Worm (Caenorhabditis elegans) whole organism, L3 larva: ENCODE measurements around the gene C30F2.5.
"Not testable (repeated sequence)": the region's sequence is repeated elsewhere in the genome, so short reads cannot be mapped to it uniquely, and the experiment has no call there.

Experiments
- R02D3.7 ChIP-seq: fragments of 150-350 bp; optimal IDR thresholded peaks from 2 replicates; lab custom pipeline; 2014; ENCODE audit warnings: missing biosample characterization, missing genetic modification characterization
- ZK546.5 ChIP-seq: sonication (generic microtip); optimal IDR thresholded peaks from 2 replicates; lab custom pipeline; 2017; ENCODE audit warnings: missing biosample characterization, missing genetic modification characterization
- aly-2 ChIP-seq: fragments of 150-350 bp; optimal IDR thresholded peaks from 2 replicates; lab custom pipeline; 2014; ENCODE audit warnings: missing biosample characterization, missing genetic modification characterization
- ama-1 ChIP-seq: fragments of 150-350 bp; optimal IDR thresholded peaks from 2 replicates; lab custom pipeline; 2018
- ceh-82 ChIP-seq: fragments of 150-350 bp; optimal IDR thresholded peaks from 2 replicates; lab custom pipeline; 2014; ENCODE audit warnings: missing biosample characterization, missing genetic modification characterization
- ceh-9 ChIP-seq: sonication (generic microtip); optimal IDR thresholded peaks from 2 replicates; lab custom pipeline; 2018; ENCODE audit warnings: missing biosample characterization, missing genetic modification characterization
- daf-12 ChIP-seq: fragments of 150-350 bp; optimal IDR thresholded peaks from 2 replicates; lab custom pipeline; 2014; ENCODE audit warnings: missing biosample characterization, missing genetic modification reagents, missing genetic modification characterization
- elt-1 ChIP-seq: fragments of 150-350 bp; optimal IDR thresholded peaks from 2 replicates; lab custom pipeline; 2014; ENCODE audit warnings: missing biosample characterization, missing genetic modification characterization
- elt-3 ChIP-seq, 3 experiments: fragments of 150-350 bp in 1 of 3; sonication (generic microtip) in 2 of 3; optimal IDR thresholded peaks; 2 replicates in 2 of 3; 4 replicates in 1 of 3; lab custom pipeline; 2014 to 2017; ENCODE audit warnings: missing biosample characterization in 3 of 3, missing genetic modification characterization in 3 of 3
- eor-1 ChIP-seq, 2 experiments: fragments of 150-350 bp; optimal IDR thresholded peaks; 2 replicates each; lab custom pipeline; 2014 to 2018; ENCODE audit warnings: missing biosample characterization in 2 of 2, missing genetic modification characterization in 2 of 2
- fkh-10 ChIP-seq: sonication (generic microtip); optimal IDR thresholded peaks from 2 replicates; lab custom pipeline; 2017; ENCODE audit warnings: missing biosample characterization, missing genetic modification reagents, missing genetic modification characterization
- fkh-2 ChIP-seq: fragments of 150-350 bp; optimal IDR thresholded peaks from 2 replicates; lab custom pipeline; 2014; ENCODE audit warnings: missing biosample characterization, missing genetic modification reagents, missing genetic modification characterization
- fos-1 ChIP-seq: fragments of 150-350 bp; optimal IDR thresholded peaks from 2 replicates; lab custom pipeline; 2014; ENCODE audit warnings: missing biosample characterization, missing genetic modification characterization
- hmg-11 ChIP-seq: sonication (generic microtip); optimal IDR thresholded peaks from 2 replicates; lab custom pipeline; 2016; ENCODE audit warnings: missing genetic modification characterization, missing compliant biosample characterization
- lin-39 ChIP-seq: fragments of 150-350 bp; optimal IDR thresholded peaks from 2 replicates; lab custom pipeline; 2018; ENCODE audit warnings: missing biosample characterization, missing genetic modification reagents, missing genetic modification characterization
- lsy-12 ChIP-seq: sonication (generic microtip); optimal IDR thresholded peaks from 2 replicates; lab custom pipeline; 2016; ENCODE audit warnings: mild to moderate bottlenecking, missing genetic modification characterization, missing compliant biosample characterization
- mdl-1 ChIP-seq: fragments of 150-350 bp; optimal IDR thresholded peaks from 2 replicates; lab custom pipeline; 2014; ENCODE audit warnings: missing biosample characterization, missing genetic modification characterization
- mml-1 ChIP-seq: fragments of 150-350 bp; sonication (generic microtip); optimal IDR thresholded peaks from 3 replicates; lab custom pipeline; 2014; ENCODE audit warnings: missing biosample characterization, missing genetic modification characterization
- nfya-1 ChIP-seq: sonication (generic microtip); optimal IDR thresholded peaks from 2 replicates; lab custom pipeline; 2017; ENCODE audit warnings: missing genetic modification characterization, mild to moderate bottlenecking, missing compliant biosample characterization, antibody characterized with exemption, moderate library complexity; ENCODE audit not compliant: insufficient read depth
- nhr-11 ChIP-seq: fragments of 150-350 bp; optimal IDR thresholded peaks from 2 replicates; lab custom pipeline; 2014; ENCODE audit warnings: missing biosample characterization, missing genetic modification characterization
- nhr-12 ChIP-seq: fragments of 150-350 bp; optimal IDR thresholded peaks from 2 replicates; lab custom pipeline; 2014; ENCODE audit warnings: missing biosample characterization, missing genetic modification characterization
- nhr-23 ChIP-seq: fragments of 150-350 bp; optimal IDR thresholded peaks from 2 replicates; lab custom pipeline; 2014; ENCODE audit warnings: missing biosample characterization, missing genetic modification reagents, missing genetic modification characterization
- nhr-76 ChIP-seq: fragments of 150-350 bp; sonication (generic microtip); optimal IDR thresholded peaks from 5 replicates; lab custom pipeline; 2014; ENCODE audit warnings: missing biosample characterization, missing genetic modification characterization
- nhr-77 ChIP-seq: fragments of 150-350 bp; optimal IDR thresholded peaks from 2 replicates; lab custom pipeline; 2014; ENCODE audit warnings: missing biosample characterization, missing genetic modification characterization
- pha-4 ChIP-seq: fragments of 150-350 bp; optimal IDR thresholded peaks from 2 replicates; lab custom pipeline; 2014; ENCODE audit warnings: missing biosample characterization, missing genetic modification reagents, missing genetic modification characterization
- pqm-1 ChIP-seq: fragments of 150-350 bp; optimal IDR thresholded peaks from 2 replicates; lab custom pipeline; 2017; ENCODE audit warnings: missing biosample characterization, missing genetic modification characterization, inconsistent platforms
- sea-2 ChIP-seq: fragments of 150-350 bp; sonication (generic microtip); optimal IDR thresholded peaks from 4 replicates; lab custom pipeline; 2014; ENCODE audit warnings: missing biosample characterization, missing genetic modification reagents, missing genetic modification characterization
- skn-1 ChIP-seq: fragments of 150-350 bp; optimal IDR thresholded peaks from 2 replicates; lab custom pipeline; 2014; ENCODE audit warnings: missing biosample characterization, missing genetic modification characterization
- tbx-2 ChIP-seq: sonication (generic microtip); optimal IDR thresholded peaks from 2 replicates; lab custom pipeline; 2016; ENCODE audit warnings: mild to moderate bottlenecking, missing genetic modification characterization, missing compliant biosample characterization
- unc-39 ChIP-seq: sonication (generic microtip); optimal IDR thresholded peaks from 4 replicates; lab custom pipeline; 2017; ENCODE audit warnings: missing biosample characterization, missing genetic modification characterization
- unc-62 ChIP-seq: fragments of 150-350 bp; sonication (generic microtip); optimal IDR thresholded peaks from 4 replicates; lab custom pipeline; 2014; ENCODE audit warnings: missing biosample characterization, missing genetic modification reagents, missing genetic modification characterization
- zag-1 ChIP-seq: fragments of 150-350 bp; optimal IDR thresholded peaks from 2 replicates; lab custom pipeline; 2014; ENCODE audit warnings: missing biosample characterization, missing genetic modification characterization
- ztf-4 ChIP-seq: fragments of 150-350 bp; optimal IDR thresholded peaks from 2 replicates; lab custom pipeline; 2014; ENCODE audit warnings: missing biosample characterization, missing genetic modification characterization

C30F2.5 gene

ce11 chrX:16056404-16056803 lies 38.1 kb upstream of the C30F2.5 start (continued):
- TF ChIP-seq ZK546.5: peak; percentile 63
- peak; percentile 82 for TF ChIP-seq nhr-76 (tag; lab: Kevin White, UChicago)
- peak in 2 of 3 experiments; percentile 54 to 97 for TF ChIP-seq elt-3 (tag; optimal IDR thresholded peaks at IDR 0.05; lab: Kevin White, UChicago)
- TF ChIP-seq mdl-1 (tag; lab: Kevin White, UChicago): peak; percentile 82
- peak; percentile 98 for TF ChIP-seq ceh-82 (tag; lab: Kevin White, UChicago)
- no peak for TF ChIP-seq unc-39 (tag; lab: Kevin White, UChicago)
- peak; percentile 94 for TF ChIP-seq hmg-11
- peak; percentile 92 for TF ChIP-seq lsy-12 (tag; lab: Kevin White, UChicago)
- TF ChIP-seq lin-39 (tag; lab: Kevin White, UChicago): peak; percentile 99
- peak; percentile 97 for TF ChIP-seq skn-1 (tag; lab: Kevin White, UChicago)
- peak; percentile 98 for TF ChIP-seq pha-4 (tag; lab: Kevin White, UChicago)
- TF ChIP-seq eor-1 (tag; optimal IDR thresholded peaks at IDR 0.05; lab: Kevin White, UChicago): peak in 1 of 2 experiments; percentile 85
- peak; percentile 97 for TF ChIP-seq nhr-77 (tag; lab: Kevin White, UChicago)
- peak; percentile 95 for TF ChIP-seq nhr-11 (tag; lab: Kevin White, UChicago)
- peak; percentile 93 for TF ChIP-seq R02D3.7 (tag; lab: Kevin White, UChicago)
- peak; percentile 71 for TF ChIP-seq fkh-2
- TF ChIP-seq ceh-9 (tag; lab: Kevin White, UChicago): no peak

DNA sequence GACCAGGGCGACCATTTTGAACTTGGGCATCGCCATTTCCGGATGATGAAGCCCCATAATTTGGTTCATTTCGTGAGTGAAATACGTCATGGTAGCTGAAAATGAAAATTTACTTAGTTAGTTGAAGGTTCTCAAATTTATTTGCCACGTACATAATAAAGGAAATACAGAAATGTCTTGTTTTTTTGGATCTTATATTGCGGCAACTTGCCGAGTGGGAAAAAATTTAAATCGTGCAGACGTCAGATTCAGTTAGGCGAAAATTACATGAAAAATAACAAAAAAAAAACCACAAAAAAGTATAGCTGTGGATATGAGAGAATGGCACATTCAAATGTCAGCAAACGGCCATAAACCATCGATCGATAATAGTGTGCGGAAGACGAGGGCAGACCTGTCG lies 35.6 kb upstream of the C30F2.5 start, which contains the start of gene T27A8.2:
TSS of gene T27A8.2 (minus strand) at position 101 of the 400 bp plus-strand sequence.
- TF ChIP-seq daf-12 (tag; lab: Kevin White, UChicago): no peak
- TF ChIP-seq ztf-4 (tag; lab: Kevin White, UChicago): no peak
- no peak for TF ChIP-seq fkh-10 (GFP tag; lab: Kevin White, UChicago)
- TF ChIP-seq aly-2 (tag; lab: Kevin White, UChicago): no peak
- no peak for TF ChIP-seq fkh-2
- TF ChIP-seq fos-1: no peak
- TF ChIP-seq sea-2 (GFP tag; lab: Kevin White, UChicago): no peak
- TF ChIP-seq ceh-82 (tag; lab: Kevin White, UChicago): no peak
- no peak for TF ChIP-seq nfya-1 (tag; lab: Kevin White, UChicago)
- TF ChIP-seq skn-1 (tag; lab: Kevin White, UChicago): no peak
- no peak for TF ChIP-seq tbx-2
- TF ChIP-seq mdl-1 (tag; lab: Kevin White, UChicago): no peak
- TF ChIP-seq nhr-23 (tag; lab: Kevin White, UChicago): no peak
- TF ChIP-seq ama-1 (lab: Kevin White, UChicago): no peak
- TF ChIP-seq elt-1 (tag; lab: Kevin White, UChicago): no peak

DNA sequence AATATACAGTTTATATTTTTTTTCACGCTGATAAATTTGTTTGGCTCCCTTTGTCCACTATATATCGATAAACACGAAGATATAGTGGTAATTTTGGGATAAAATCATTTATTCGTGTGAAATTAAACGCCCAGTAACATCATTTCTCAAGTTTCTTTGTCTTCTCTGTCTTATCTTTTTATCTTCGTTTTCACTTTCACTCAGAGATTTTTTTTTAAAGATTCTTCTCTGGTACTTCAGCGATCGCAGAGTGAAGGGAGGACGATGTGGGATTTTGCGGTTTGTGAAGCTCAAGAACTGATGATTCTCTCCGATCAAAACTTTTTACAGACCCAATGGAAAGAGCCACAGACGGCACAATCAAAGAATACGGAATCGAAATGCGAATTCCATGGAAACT lies 32.1 kb upstream of the C30F2.5 start, which contains the start of gene T27A8.3:
TSS of gene T27A8.3 (plus strand) at position 301 of the 400 bp plus-strand sequence.
- not testable (repeated sequence) for TF ChIP-seq lsy-12 (tag; lab: Kevin White, UChicago); zag-1 (tag; lab: Kevin White, UChicago); ZK546.5
- TF ChIP-seq, all 47 proteins: peak for 0; not testable (repeated sequence) for 47

ce11 chrX:16067984-16068383 lies 26.5 kb upstream of the C30F2.5 start:
- TF ChIP-seq ceh-82 (tag; lab: Kevin White, UChicago) (no peak), pqm-1 (tag; lab: Kevin White, UChicago) (no peak), nhr-12 (no peak), zag-1 (tag; lab: Kevin White, UChicago) (no peak), pha-4 (tag; lab: Kevin White, UChicago) (no peak)

- no peak for TF ChIP-seq hmg-11
- no peak for TF ChIP-seq mml-1 (tag; lab: Kevin White, UChicago)
- TF ChIP-seq zag-1 (tag; lab: Kevin White, UChicago): no peak
- TF ChIP-seq unc-62: no peak
- TF ChIP-seq, all 47 proteins: peak for 0
These were observed 21.9 kb upstream of the C30F2.5 start, which contains the start of gene col-187 for ce11 chrX:16072595-16072994. TSS of gene col-187 (plus strand) at chrX:16072895.
